Worm (Caenorhabditis elegans): ENCODE measurements around the gene C17H11.6.
A peak's percentile ranks its signal among the peaks of the same experiment; 100 is the strongest.

C17H11.6 gene

DNA sequence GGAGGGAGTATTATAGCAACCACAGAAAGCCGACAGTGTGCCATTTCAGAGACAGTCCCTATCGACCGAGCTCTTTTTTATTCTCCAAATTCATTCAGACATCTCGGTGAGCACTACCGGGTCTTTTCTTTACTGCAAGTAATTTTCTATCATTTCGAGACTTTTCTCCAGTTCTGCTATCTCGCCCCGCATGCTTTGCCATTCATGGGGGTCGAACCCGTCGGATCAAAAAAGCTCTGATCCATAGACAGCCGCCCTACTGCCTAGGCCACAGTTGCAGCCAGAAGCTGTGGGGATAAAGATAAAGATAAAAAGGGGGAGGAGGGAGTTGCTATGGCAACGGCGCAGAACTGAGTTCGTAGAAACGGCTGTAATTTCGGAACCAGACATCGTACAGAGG lies 52.2 kb downstream of the C17H11.6 start (continued):
- TF ChIP-seq lin-26 (GFP tag; IDR thresholded peaks at IDR 0.05) (peak; percentile 66; the same call in 1 of the 2 replicates), F55B11.4 (tag; optimal IDR thresholded peaks at IDR 0.05; ENCODE audit: borderline replicate concordance, insufficient read depth) (no peak), rcor-1 (GFP tag; IDR thresholded peaks at IDR 0.05) (no peak), lir-1 (GFP tag; conservative IDR thresholded peaks at IDR 0.05) (no peak), unc-62 (GFP tag; optimal IDR thresholded peaks at IDR 0.05) (no peak), Y53G8AR.9 (GFP tag; conservative IDR thresholded peaks at IDR 0.05) (no peak), K11D2.4 (GFP tag; IDR thresholded peaks at IDR 0.05) (no peak), ztf-18 (tag; optimal IDR thresholded peaks at IDR 0.05) (peak; percentile 36), C06A6.2 (GFP tag; conservative IDR thresholded peaks at IDR 0.05) (no peak), ztf-25 (GFP tag; IDR thresholded peaks at IDR 0.05) (no peak), egl-44 (GFP tag; IDR thresholded peaks at IDR 0.05) (no peak), nhr-179 (tag; optimal IDR thresholded peaks at IDR 0.05) (no peak), egrh-3 (GFP tag; IDR thresholded peaks at IDR 0.05) (no peak), ceh-79 (tag; optimal IDR thresholded peaks at IDR 0.05) (peak; percentile 10), bed-1 (GFP tag; IDR thresholded peaks at IDR 0.05) (no peak), aptf-3 (GFP tag; IDR thresholded peaks at IDR 0.05) (no peak), hrde-1 (tag; optimal IDR thresholded peaks at IDR 0.05; ENCODE audit: borderline replicate concordance) (no peak), hmg-1.2 (GFP tag; IDR thresholded peaks at IDR 0.05) (peak; percentile 39), hmg-20 (GFP tag; IDR thresholded peaks at IDR 0.05) (no peak), lin-35 (GFP tag; optimal IDR thresholded peaks at IDR 0.05) (no peak), F22D6.2 (tag; optimal IDR thresholded peaks at IDR 0.05) (no peak), snpc-3.4 (tag; optimal IDR thresholded peaks at IDR 0.05) (no peak), xnd-1 (tag; optimal IDR thresholded peaks at IDR 0.05) (no peak), ekl-4 (GFP tag; IDR thresholded peaks at IDR 0.05) (no peak), attf-3 (GFP tag; conservative IDR thresholded peaks at IDR 0.05) (no peak), F57C9.4 (tag; optimal IDR thresholded peaks at IDR 0.05) (no peak), dox-1 (GFP tag; IDR thresholded peaks at IDR 0.05) (peak; percentile 50; the same call in 1 of the 2 replicates), snpc-1.1 (tag; optimal IDR thresholded peaks at IDR 0.05; ENCODE audit: insufficient read depth) (no peak), madf-10 (tag; optimal IDR thresholded peaks at IDR 0.05) (no peak), bed-2 (GFP tag; IDR thresholded peaks at IDR 0.05) (no peak), ztf-3 (GFP tag; optimal IDR thresholded peaks at IDR 0.05) (no peak), nhr-90 (tag; optimal IDR thresholded peaks at IDR 0.05) (no peak), tbp1 (GFP tag; optimal IDR thresholded peaks at IDR 0.05) (peak; percentile 85), gei-17 (GFP tag; optimal IDR thresholded peaks at IDR 0.05) (no peak), madf-3 (GFP tag; IDR thresholded peaks at IDR 0.05) (no peak), mcd-1 (GFP tag; IDR thresholded peaks at IDR 0.05) (no peak), hsf-1 (GFP tag; IDR thresholded peaks at IDR 0.05) (no peak), ccch-3 (GFP tag; optimal IDR thresholded peaks at IDR 0.05) (no peak), F10E7.11 (tag; optimal IDR thresholded peaks at IDR 0.05) (no peak), T26A5.8 (tag; optimal IDR thresholded peaks at IDR 0.05) (no peak), cebp-1 (GFP tag; IDR thresholded peaks at IDR 0.05) (no peak), cebp-1 (tag; optimal IDR thresholded peaks at IDR 0.05) (no peak), D2030.7 (GFP tag; IDR thresholded peaks at IDR 0.05) (peak; percentile 67), unc-130 (GFP tag; optimal IDR thresholded peaks at IDR 0.05) (no peak), Y95B8A.8 (GFP tag; IDR thresholded peaks at IDR 0.05) (no peak), fkh-3 (tag; optimal IDR thresholded peaks at IDR 0.05) (no peak), ceh-40 (GFP tag; IDR thresholded peaks at IDR 0.05) (no peak), F23B12.7 (tag; optimal IDR thresholded peaks at IDR 0.05; ENCODE audit: insufficient read depth) (no peak), rpc-1 (optimal IDR thresholded peaks at IDR 0.05) (peak; percentile 49), rpc-1 (tag; optimal IDR thresholded peaks at IDR 0.05) (peak; percentile 83)
